Fruit fly (Drosophila melanogaster) whole organism, adult: ENCODE measurements around the gene SmD1.

ENCODE experiments used
- CG12768 ChIP-seq: fragments of 200-800 bp; sonication (Bioruptor generic); optimal IDR thresholded peaks from 2 replicates; lab custom pipeline; 2017; ENCODE audit warnings: missing biosample characterization, missing genetic modification characterization, mild to moderate bottlenecking, moderate library complexity, missing genetic modification reagents
- CG33017 ChIP-seq: fragments of 200-800 bp; sonication (Bioruptor generic); optimal IDR thresholded peaks from 2 replicates; lab custom pipeline; 2018; ENCODE audit warnings: missing biosample characterization, mild to moderate bottlenecking, missing genetic modification characterization, moderate library complexity
- Crg-1 ChIP-seq: fragments of 200-800 bp; sonication (Bioruptor generic); optimal IDR thresholded peaks from 2 replicates; lab custom pipeline; 2016; ENCODE audit warnings: missing biosample characterization, missing genetic modification characterization
- Hr96 ChIP-seq: fragments of 200-800 bp; sonication (Bioruptor generic); optimal IDR thresholded peaks from 2 replicates; lab custom pipeline; 2016; ENCODE audit warnings: missing biosample characterization, missing genetic modification characterization
- bab1 ChIP-seq: fragments of 200-800 bp; sonication (Bioruptor generic); optimal IDR thresholded peaks from 3 replicates; lab custom pipeline; 2019; ENCODE audit warnings: missing biosample characterization, mild to moderate bottlenecking, missing genetic modification characterization, moderate library complexity
- cic ChIP-seq: fragments of 200-800 bp; sonication (Bioruptor generic); optimal IDR thresholded peaks from 2 replicates; lab custom pipeline; 2017; ENCODE audit warnings: missing biosample characterization, mild to moderate bottlenecking, missing genetic modification characterization, moderate library complexity

- TF ChIP-seq bab1 (GFP tag; lab: Kevin White, UChicago) (no peak), CG12768 (no peak), Crg-1 (GFP tag; lab: Kevin White, UChicago) (no peak), Hr96 (GFP tag; lab: Kevin White, UChicago) (no peak), cic (GFP tag; lab: Kevin White, UChicago) (no peak), CG33017 (tag; lab: Kevin White, UChicago) (no peak)
These were observed 33.9 kb downstream of the SmD1 start for dm6 chr3L:12700509-12700995.
